Fruit fly (Drosophila melanogaster): ENCODE data around the gene CG33287.

DNA sequence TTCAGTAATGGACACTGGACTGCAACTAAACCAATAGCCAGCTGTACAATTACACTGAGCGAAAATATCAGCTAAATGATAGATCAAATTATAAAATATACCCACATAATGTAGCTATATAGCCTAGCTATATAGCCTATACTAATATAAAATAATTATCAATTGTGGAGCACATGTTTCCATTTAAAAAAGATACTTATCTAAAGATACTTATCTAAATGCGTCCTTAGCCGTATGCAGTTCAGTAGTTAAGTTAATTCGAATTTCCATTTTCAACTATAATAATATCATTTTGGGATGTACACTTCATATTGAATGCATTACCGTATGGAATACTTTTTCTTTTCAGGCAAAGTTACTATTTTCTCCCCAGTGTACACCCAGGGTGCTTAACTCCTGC is 51.5 kb downstream of the CG33287 start:
- TF ChIP-seq CG32121 (GFP tag; IDR thresholded peaks at IDR 0.05) (no peak), Snoo (tag; optimal IDR thresholded peaks at IDR 0.05) (no peak), Pif1B (GFP tag; optimal IDR thresholded peaks at IDR 0.05) (no peak), rn (GFP tag; IDR thresholded peaks at IDR 0.05) (no peak)

Data from whole organism, pupa.